Worm (Caenorhabditis elegans) whole organism, early embryonic: ENCODE data around the gene lgg-2.

Source experiments
- aly-1 ChIP-seq: sonication (generic microtip); optimal IDR thresholded peaks from 2 replicates; lab custom pipeline; 2016; ENCODE audit warnings: missing genetic modification characterization, missing compliant biosample characterization
- ama-1 ChIP-seq: fragments of 150-350 bp; optimal IDR thresholded peaks from 2 replicates; lab custom pipeline; 2014
- ceh-13 ChIP-seq: fragments of 200-800 bp; sonication (Bioruptor generic); optimal IDR thresholded peaks from 2 replicates; lab custom pipeline; 2018; ENCODE audit warnings: mild to moderate bottlenecking, missing genetic modification characterization, missing compliant biosample characterization
- ceh-36 ChIP-seq: sonication (generic microtip); optimal IDR thresholded peaks from 2 replicates; lab custom pipeline; 2016; ENCODE audit warnings: missing genetic modification characterization, inconsistent platforms, missing compliant biosample characterization
- ets-7 ChIP-seq: sonication (generic microtip); optimal IDR thresholded peaks from 2 replicates; lab custom pipeline; 2016; ENCODE audit warnings: missing genotype, missing genetic modification characterization, missing compliant biosample characterization
- hmbx-1 ChIP-seq: sonication (generic microtip); optimal IDR thresholded peaks from 2 replicates; lab custom pipeline; 2016; ENCODE audit warnings: mild to moderate bottlenecking, missing genetic modification characterization, missing compliant biosample characterization
- hmg-4 ChIP-seq: fragments of 200-800 bp; sonication (Bioruptor generic); optimal IDR thresholded peaks from 2 replicates; lab custom pipeline; 2018; ENCODE audit warnings: mild to moderate bottlenecking, missing genetic modification characterization, missing compliant biosample characterization
- hnd-1 ChIP-seq: sonication (generic microtip); optimal IDR thresholded peaks from 2 replicates; lab custom pipeline; 2016; ENCODE audit warnings: missing genetic modification characterization, missing compliant biosample characterization
- pes-1 ChIP-seq: fragments of 200-800 bp; sonication (Bioruptor generic); IDR thresholded peaks from 2 replicates; pipeline ENCODE4 v1.3.6; 2022; ENCODE audit warnings: missing genetic modification reagents, missing genetic modification characterization, missing compliant biosample characterization
- sea-1 ChIP-seq: fragments of 200-800 bp; sonication (Bioruptor generic); conservative IDR thresholded peaks from 2 replicates; pipeline ENCODE4 v1.3.6; 2022; ENCODE audit warnings: missing genetic modification characterization, missing compliant biosample characterization
- tbx-11 ChIP-seq: fragments of 200-800 bp; sonication (Bioruptor generic); IDR thresholded peaks from 2 replicates; pipeline ENCODE4 v1.3.6; 2022; ENCODE audit warnings: missing genetic modification characterization, missing compliant biosample characterization
- tbx-37 ChIP-seq: fragments of 200-800 bp; sonication (Bioruptor generic); conservative IDR thresholded peaks from 2 replicates; pipeline ENCODE4 v1.3.6; 2022; ENCODE audit warnings: missing genetic modification reagents, missing genetic modification characterization, missing compliant biosample characterization

ce11 chrIV:10950363-10951214 is 14.9 kb upstream of the lgg-2 start:
- TF ChIP-seq ceh-36 (tag; lab: Kevin White, UChicago) (no peak), ets-7 (tag; lab: Kevin White, UChicago) (no peak), tbx-11 (GFP tag; lab: Robert Waterston, UW) (no peak), hmg-4 (no peak), aly-1 (tag; lab: Kevin White, UChicago) (no peak), ama-1 (lab: Kevin White, UChicago) (no peak), tbx-37 (GFP tag; lab: Robert Waterston, UW) (no peak), ceh-13 (GFP tag; lab: Kevin White, UChicago) (no peak), sea-1 (GFP tag; lab: Robert Waterston, UW) (no peak), pes-1 (GFP tag; lab: Robert Waterston, UW) (no peak), hmbx-1 (tag; lab: Kevin White, UChicago) (no peak), hnd-1 (tag; lab: Kevin White, UChicago) (no peak)
